Worm (Caenorhabditis elegans) whole organism, late embryonic: ENCODE measurements around the gene W04G3.13.
A peak's percentile ranks its signal among the peaks of the same experiment; 100 is the strongest.

Experiments
- C38D4.7 ChIP-seq: fragments of 200-800 bp; sonication (Bioruptor generic); optimal IDR thresholded peaks from 2 replicates; lab custom pipeline; 2018; ENCODE audit warnings: mild to moderate bottlenecking, missing genetic modification characterization, moderate library complexity, missing compliant biosample characterization
- ama-1 ChIP-seq: fragments of 150-350 bp; optimal IDR thresholded peaks from 2 replicates; lab custom pipeline; 2014
- ceh-14 ChIP-seq: sonication (generic microtip); optimal IDR thresholded peaks from 2 replicates; lab custom pipeline; 2016; ENCODE audit warnings: missing genotype, missing genetic modification characterization, missing compliant biosample characterization
- ceh-18 ChIP-seq: sonication (generic microtip); optimal IDR thresholded peaks from 2 replicates; lab custom pipeline; 2016; ENCODE audit warnings: missing genetic modification characterization, missing compliant biosample characterization
- ceh-22 ChIP-seq: sonication (generic microtip); optimal IDR thresholded peaks from 2 replicates; lab custom pipeline; 2017; ENCODE audit warnings: missing biosample characterization, missing genetic modification characterization
- ceh-31 ChIP-seq: sonication (generic microtip); optimal IDR thresholded peaks from 2 replicates; lab custom pipeline; 2016; ENCODE audit warnings: missing genetic modification characterization, missing compliant biosample characterization
- ceh-45 ChIP-seq: fragments of 200-800 bp; sonication (Bioruptor generic); IDR thresholded peaks from 2 replicates; pipeline ENCODE4 v1.3.6; 2022; ENCODE audit warnings: missing genetic modification reagents, missing genetic modification characterization, missing compliant biosample characterization
- ceh-48 ChIP-seq: sonication (generic microtip); optimal IDR thresholded peaks from 2 replicates; lab custom pipeline; 2016; ENCODE audit warnings: missing genetic modification characterization, inconsistent platforms, missing compliant biosample characterization
- dmd-4 ChIP-seq: sonication (generic microtip); optimal IDR thresholded peaks from 2 replicates; lab custom pipeline; 2016; ENCODE audit warnings: borderline replicate concordance, missing genetic modification characterization, missing compliant biosample characterization
- ets-4 ChIP-seq: sonication (generic microtip); optimal IDR thresholded peaks from 2 replicates; lab custom pipeline; 2016; ENCODE audit warnings: missing genetic modification characterization, missing compliant biosample characterization
- fax-1 ChIP-seq: sonication (generic microtip); optimal IDR thresholded peaks from 2 replicates; lab custom pipeline; 2016; ENCODE audit warnings: missing genotype, missing genetic modification characterization, missing compliant biosample characterization
- fkh-6 ChIP-seq: sonication (generic microtip); optimal IDR thresholded peaks from 2 replicates; lab custom pipeline; 2016; ENCODE audit warnings: missing genetic modification characterization, missing compliant biosample characterization
- gmeb-2 ChIP-seq: sonication (generic microtip); optimal IDR thresholded peaks from 2 replicates; lab custom pipeline; 2016; ENCODE audit warnings: missing genetic modification characterization, inconsistent platforms, missing compliant biosample characterization
- hlh-13 ChIP-seq: fragments of 200-800 bp; sonication (Bioruptor generic); optimal IDR thresholded peaks from 2 replicates; lab custom pipeline; 2018; ENCODE audit warnings: mild to moderate bottlenecking, missing genetic modification characterization, missing compliant biosample characterization
- hlh-6 ChIP-seq: sonication (generic microtip); optimal IDR thresholded peaks from 2 replicates; lab custom pipeline; 2016; ENCODE audit warnings: missing genotype, missing genetic modification characterization, missing compliant biosample characterization
- hlh-8 ChIP-seq: sonication (generic microtip); optimal IDR thresholded peaks from 2 replicates; lab custom pipeline; 2016; ENCODE audit warnings: missing genotype, missing genetic modification characterization, missing compliant biosample characterization
- madf-2 ChIP-seq: sonication (generic microtip); optimal IDR thresholded peaks from 2 replicates; lab custom pipeline; 2017; ENCODE audit warnings: missing genetic modification characterization, missing compliant biosample characterization
- mec-3 ChIP-seq: sonication (generic microtip); optimal IDR thresholded peaks from 2 replicates; lab custom pipeline; 2016; ENCODE audit warnings: borderline replicate concordance, missing genetic modification characterization, missing compliant biosample characterization
- nfya-1 ChIP-seq: sonication (generic microtip); optimal IDR thresholded peaks from 2 replicates; lab custom pipeline; 2017; ENCODE audit warnings: missing genetic modification characterization, mild to moderate bottlenecking, missing compliant biosample characterization, antibody characterized with exemption, moderate library complexity
- nhr-232 ChIP-seq: sonication (generic microtip); optimal IDR thresholded peaks from 2 replicates; lab custom pipeline; 2016; ENCODE audit warnings: missing genetic modification characterization, missing compliant biosample characterization
- npax-4 ChIP-seq: sonication (generic microtip); optimal IDR thresholded peaks from 2 replicates; lab custom pipeline; 2016; ENCODE audit warnings: missing genetic modification characterization, missing compliant biosample characterization
- pat-9 ChIP-seq: fragments of 200-800 bp; sonication (Bioruptor generic); optimal IDR thresholded peaks from 2 replicates; lab custom pipeline; 2018; ENCODE audit warnings: mild to moderate bottlenecking, missing genetic modification characterization, moderate library complexity, missing compliant biosample characterization
- pqm-1 ChIP-seq: sonication (generic microtip); optimal IDR thresholded peaks from 2 replicates; lab custom pipeline; 2016; ENCODE audit warnings: missing genetic modification characterization, missing compliant biosample characterization
- pros-1 ChIP-seq: fragments of 150-350 bp; optimal IDR thresholded peaks from 2 replicates; lab custom pipeline; 2014; ENCODE audit warnings: missing biosample characterization, missing genetic modification reagents, missing genetic modification characterization
- ref-2 ChIP-seq: sonication (generic microtip); optimal IDR thresholded peaks from 2 replicates; lab custom pipeline; 2016; ENCODE audit warnings: missing genetic modification characterization, missing compliant biosample characterization
- rnt-1 ChIP-seq: sonication (generic microtip); optimal IDR thresholded peaks from 2 replicates; lab custom pipeline; 2016; ENCODE audit warnings: missing genetic modification characterization, missing compliant biosample characterization
- tbx-2 ChIP-seq: sonication (generic microtip); optimal IDR thresholded peaks from 2 replicates; lab custom pipeline; 2016; ENCODE audit warnings: missing genetic modification characterization, missing compliant biosample characterization
- unc-42 ChIP-seq: sonication (generic microtip); optimal IDR thresholded peaks from 2 replicates; lab custom pipeline; 2016; ENCODE audit warnings: missing genotype, missing genetic modification characterization, missing compliant biosample characterization
- unc-55 ChIP-seq: sonication (generic microtip); optimal IDR thresholded peaks from 2 replicates; lab custom pipeline; 2017; ENCODE audit warnings: missing biosample characterization, missing genetic modification reagents, missing genetic modification characterization
- unc-86 ChIP-seq: sonication (generic microtip); optimal IDR thresholded peaks from 2 replicates; lab custom pipeline; 2016; ENCODE audit warnings: missing genetic modification characterization, missing compliant biosample characterization

Gene W04G3.13

ce11 chrX:11034430-11035117, 45.0 kb downstream of the W04G3.13 start:
- peak; percentile 52 for TF ChIP-seq unc-55 (GFP tag; lab: Kevin White, UChicago)
- TF ChIP-seq ama-1 (lab: Kevin White, UChicago): peak; percentile 28
- no peak for TF ChIP-seq pqm-1 (tag; lab: Kevin White, UChicago)
- TF ChIP-seq ref-2 (tag; lab: Kevin White, UChicago): peak; percentile 13
- TF ChIP-seq dmd-4 (tag; lab: Kevin White, UChicago): peak; percentile 4
- TF ChIP-seq nfya-1 (tag; lab: Kevin White, UChicago): peak; percentile 41
- TF ChIP-seq unc-42: peak; percentile 46
- TF ChIP-seq ceh-48 (tag; lab: Kevin White, UChicago): peak; percentile 73
- TF ChIP-seq hlh-6: peak; percentile 44
- TF ChIP-seq hlh-13 (GFP tag; lab: Kevin White, UChicago): no peak
- TF ChIP-seq ceh-31: peak; percentile 58
- TF ChIP-seq tbx-2: peak; percentile 12
- TF ChIP-seq gmeb-2 (tag; lab: Kevin White, UChicago): no peak
- peak; percentile 13 for TF ChIP-seq ceh-18

ce11 chrX:11033952-11034287, 45.6 kb downstream of the W04G3.13 start:
- no peak for TF ChIP-seq nhr-232
- TF ChIP-seq ceh-31: peak; percentile 6

DNA sequence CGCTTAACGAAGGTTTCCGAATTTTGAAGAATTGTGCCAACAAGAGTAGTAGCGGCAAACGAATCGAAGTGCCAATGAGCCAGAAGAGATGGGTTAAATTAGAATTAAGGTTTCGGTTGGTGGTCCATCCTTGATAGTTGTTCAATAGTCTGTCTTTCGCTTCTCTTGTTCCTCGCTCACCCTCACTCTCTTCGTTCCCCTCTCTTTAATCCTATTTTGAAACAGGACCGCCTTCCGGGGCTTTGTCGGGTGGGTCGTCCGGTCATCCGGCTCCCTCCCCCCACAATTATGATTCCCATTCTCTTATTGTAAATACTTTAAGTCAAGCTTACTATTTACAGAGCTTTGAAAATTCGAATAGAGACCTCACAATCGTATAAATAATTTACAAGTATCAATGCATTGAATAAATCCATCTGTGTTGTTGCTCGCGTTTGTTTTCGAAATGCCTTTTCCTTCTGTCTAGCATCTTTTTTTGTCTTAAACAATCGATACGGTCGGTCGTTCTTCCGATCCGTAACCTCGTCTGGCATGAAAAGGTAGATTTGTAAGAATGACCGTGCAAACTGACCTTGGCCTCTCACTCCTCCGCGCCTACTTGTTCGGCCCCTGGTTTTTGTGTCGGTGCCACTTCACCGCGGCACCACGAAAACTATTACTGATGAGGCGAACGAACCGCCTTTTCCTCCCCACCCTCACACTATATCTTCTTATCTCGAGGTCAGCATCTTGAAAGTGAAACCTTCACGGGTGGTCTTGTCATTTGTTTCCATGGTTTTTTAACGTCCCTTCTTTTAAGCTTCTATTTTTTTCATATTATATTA, 46.2 kb downstream of the W04G3.13 start:
- peak; percentile 88 for TF ChIP-seq unc-42
- TF ChIP-seq unc-86 (tag; lab: Kevin White, UChicago): no peak
- TF ChIP-seq fax-1 (tag; lab: Kevin White, UChicago): no peak
- TF ChIP-seq unc-55 (GFP tag; lab: Kevin White, UChicago): no peak
- no peak for TF ChIP-seq hlh-13 (GFP tag; lab: Kevin White, UChicago)

- TF ChIP-seq mec-3 (tag; lab: Kevin White, UChicago) (no peak), nhr-232 (no peak), ets-4 (tag; lab: Kevin White, UChicago) (no peak), ceh-31 (no peak), rnt-1 (tag; lab: Kevin White, UChicago) (no peak), ceh-45 (GFP tag; lab: Robert Waterston, UW) (no peak), pat-9 (no peak), ceh-22 (tag; lab: Kevin White, UChicago) (no peak), hlh-6 (no peak), npax-4 (tag; lab: Kevin White, UChicago) (no peak), dmd-4 (tag; lab: Kevin White, UChicago) (no peak), fkh-6 (tag; lab: Kevin White, UChicago) (no peak), hlh-8 (no peak), unc-42 (no peak), madf-2 (tag; lab: Kevin White, UChicago) (no peak), ceh-14 (tag; lab: Kevin White, UChicago) (no peak)
Observed at ce11 chrX:11032412-11032811, 47.2 kb downstream of the W04G3.13 start.

DNA sequence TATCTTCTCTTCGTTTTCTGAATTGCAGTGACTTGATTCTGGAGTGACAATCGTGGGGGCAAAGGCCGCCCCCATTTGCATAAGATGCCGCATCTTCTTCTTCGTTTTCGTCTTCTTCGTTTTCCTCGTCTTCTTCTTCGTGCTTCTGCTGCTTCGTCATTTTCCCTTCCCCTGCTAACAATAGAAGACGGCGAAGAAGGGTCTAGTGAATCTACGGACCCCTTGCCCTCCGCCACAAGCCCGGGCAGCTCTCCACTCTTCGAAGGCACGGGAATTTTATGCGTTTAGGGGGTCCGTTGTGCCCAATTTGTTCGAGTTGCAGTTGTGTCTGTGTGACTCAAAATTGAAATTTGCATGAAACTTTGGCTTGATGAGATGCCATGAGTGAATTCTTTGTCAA, 47.7 kb downstream of the W04G3.13 start:
- TF ChIP-seq pros-1 (tag; lab: Kevin White, UChicago) (peak; percentile 61), madf-2 (tag; lab: Kevin White, UChicago) (no peak), C38D4.7 (GFP tag; lab: Kevin White, UChicago) (peak; percentile 33), unc-42 (peak; percentile 16)
